Worm (Caenorhabditis elegans) whole organism, L3 larva: ENCODE data around the gene R11G1.1.

ENCODE experiments used
- R02D3.7 ChIP-seq: fragments of 150-350 bp; optimal IDR thresholded peaks from 2 replicates; lab custom pipeline; 2014; ENCODE audit warnings: missing biosample characterization, missing genetic modification characterization
- ZK546.5 ChIP-seq: sonication (generic microtip); optimal IDR thresholded peaks from 2 replicates; lab custom pipeline; 2017; ENCODE audit warnings: missing biosample characterization, missing genetic modification characterization
- aly-2 ChIP-seq: fragments of 150-350 bp; optimal IDR thresholded peaks from 2 replicates; lab custom pipeline; 2014; ENCODE audit warnings: missing biosample characterization, missing genetic modification characterization
- ceh-82 ChIP-seq: fragments of 150-350 bp; optimal IDR thresholded peaks from 2 replicates; lab custom pipeline; 2014; ENCODE audit warnings: missing biosample characterization, missing genetic modification characterization
- ceh-9 ChIP-seq: sonication (generic microtip); optimal IDR thresholded peaks from 2 replicates; lab custom pipeline; 2018; ENCODE audit warnings: missing biosample characterization, missing genetic modification characterization
- daf-12 ChIP-seq: fragments of 150-350 bp; optimal IDR thresholded peaks from 2 replicates; lab custom pipeline; 2014; ENCODE audit warnings: missing biosample characterization, missing genetic modification reagents, missing genetic modification characterization
- egl-5 ChIP-seq: fragments of 150-350 bp; optimal IDR thresholded peaks from 2 replicates; lab custom pipeline; 2017; ENCODE audit warnings: missing biosample characterization, missing genetic modification reagents, missing genetic modification characterization, inconsistent platforms
- elt-1 ChIP-seq: fragments of 150-350 bp; optimal IDR thresholded peaks from 2 replicates; lab custom pipeline; 2014; ENCODE audit warnings: missing biosample characterization, missing genetic modification characterization
- elt-2 ChIP-seq: sonication (generic microtip); optimal IDR thresholded peaks from 2 replicates; lab custom pipeline; 2016; ENCODE audit warnings: missing genetic modification reagents, mild to moderate bottlenecking, missing genetic modification characterization, missing compliant biosample characterization
- elt-3 ChIP-seq, 3 experiments: fragments of 150-350 bp in 1 of 3; sonication (generic microtip) in 2 of 3; optimal IDR thresholded peaks; 2 replicates in 2 of 3; 4 replicates in 1 of 3; lab custom pipeline; 2014 to 2017; ENCODE audit warnings: missing biosample characterization in 3 of 3, missing genetic modification characterization in 3 of 3
- eor-1 ChIP-seq, 2 experiments: fragments of 150-350 bp; optimal IDR thresholded peaks; 2 replicates each; lab custom pipeline; 2014 to 2018; ENCODE audit warnings: missing biosample characterization in 2 of 2, missing genetic modification characterization in 2 of 2
- fkh-10 ChIP-seq: sonication (generic microtip); optimal IDR thresholded peaks from 2 replicates; lab custom pipeline; 2017; ENCODE audit warnings: missing biosample characterization, missing genetic modification reagents, missing genetic modification characterization
- hmg-11 ChIP-seq: sonication (generic microtip); optimal IDR thresholded peaks from 2 replicates; lab custom pipeline; 2016; ENCODE audit warnings: missing genetic modification characterization, missing compliant biosample characterization
- lin-39 ChIP-seq: fragments of 150-350 bp; optimal IDR thresholded peaks from 2 replicates; lab custom pipeline; 2018; ENCODE audit warnings: missing biosample characterization, missing genetic modification reagents, missing genetic modification characterization
- lsy-12 ChIP-seq: sonication (generic microtip); optimal IDR thresholded peaks from 2 replicates; lab custom pipeline; 2016; ENCODE audit warnings: mild to moderate bottlenecking, missing genetic modification characterization, missing compliant biosample characterization
- mdl-1 ChIP-seq: fragments of 150-350 bp; optimal IDR thresholded peaks from 2 replicates; lab custom pipeline; 2014; ENCODE audit warnings: missing biosample characterization, missing genetic modification characterization
- mml-1 ChIP-seq: fragments of 150-350 bp; sonication (generic microtip); optimal IDR thresholded peaks from 3 replicates; lab custom pipeline; 2014; ENCODE audit warnings: missing biosample characterization, missing genetic modification characterization
- nhr-12 ChIP-seq: fragments of 150-350 bp; optimal IDR thresholded peaks from 2 replicates; lab custom pipeline; 2014; ENCODE audit warnings: missing biosample characterization, missing genetic modification characterization
- nhr-23 ChIP-seq: fragments of 150-350 bp; optimal IDR thresholded peaks from 2 replicates; lab custom pipeline; 2014; ENCODE audit warnings: missing biosample characterization, missing genetic modification reagents, missing genetic modification characterization
- nhr-237 ChIP-seq: fragments of 150-350 bp; optimal IDR thresholded peaks from 2 replicates; lab custom pipeline; 2014; ENCODE audit warnings: missing biosample characterization, missing genetic modification characterization
- pha-4 ChIP-seq: fragments of 150-350 bp; optimal IDR thresholded peaks from 2 replicates; lab custom pipeline; 2014; ENCODE audit warnings: missing biosample characterization, missing genetic modification reagents, missing genetic modification characterization
- pqm-1 ChIP-seq: fragments of 150-350 bp; optimal IDR thresholded peaks from 2 replicates; lab custom pipeline; 2017; ENCODE audit warnings: missing biosample characterization, missing genetic modification characterization, inconsistent platforms
- snpc-4 ChIP-seq: fragments of 150-350 bp; optimal IDR thresholded peaks from 2 replicates; lab custom pipeline; 2014; ENCODE audit warnings: missing biosample characterization, missing genetic modification characterization
- tbx-2 ChIP-seq: sonication (generic microtip); optimal IDR thresholded peaks from 2 replicates; lab custom pipeline; 2016; ENCODE audit warnings: mild to moderate bottlenecking, missing genetic modification characterization, missing compliant biosample characterization
- unc-39 ChIP-seq: sonication (generic microtip); optimal IDR thresholded peaks from 4 replicates; lab custom pipeline; 2017; ENCODE audit warnings: missing biosample characterization, missing genetic modification characterization
- unc-62 ChIP-seq: fragments of 150-350 bp; sonication (generic microtip); optimal IDR thresholded peaks from 4 replicates; lab custom pipeline; 2014; ENCODE audit warnings: missing biosample characterization, missing genetic modification reagents, missing genetic modification characterization
- zag-1 ChIP-seq: fragments of 150-350 bp; optimal IDR thresholded peaks from 2 replicates; lab custom pipeline; 2014; ENCODE audit warnings: missing biosample characterization, missing genetic modification characterization
- ztf-11 ChIP-seq: fragments of 150-350 bp; optimal IDR thresholded peaks from 2 replicates; lab custom pipeline; 2014; ENCODE audit warnings: missing biosample characterization, missing genetic modification characterization
- ztf-4 ChIP-seq: fragments of 150-350 bp; optimal IDR thresholded peaks from 2 replicates; lab custom pipeline; 2014; ENCODE audit warnings: missing biosample characterization, missing genetic modification characterization

The R11G1.1 gene

ce11 chrX:3714797-3715196 lies 55.5 kb downstream of the R11G1.1 start, which contains the start of gene C01C4.2:
TSS of gene C01C4.2 (plus strand) at chrX:3715097.
- TF ChIP-seq pqm-1 (tag; lab: Kevin White, UChicago) (no peak), lin-39 (tag; lab: Kevin White, UChicago) (no peak), nhr-237 (tag; lab: Kevin White, UChicago) (no peak), lsy-12 (tag; lab: Kevin White, UChicago) (no peak), ztf-11 (tag; lab: Kevin White, UChicago) (no peak), unc-62 (GFP tag; lab: Kevin White, UChicago) (no peak), elt-2 (tag; lab: Kevin White, UChicago) (no peak), hmg-11 (no peak), pha-4 (tag; lab: Kevin White, UChicago) (no peak), ZK546.5 (tag; lab: Kevin White, UChicago) (no peak), ceh-82 (tag; lab: Kevin White, UChicago) (no peak), tbx-2 (tag; lab: Kevin White, UChicago) (no peak), mml-1 (no peak)
- TF ChIP-seq, all 47 proteins: peak for 0

- TF ChIP-seq pqm-1 (tag; lab: Kevin White, UChicago): no peak
- TF ChIP-seq snpc-4 (tag; lab: Kevin White, UChicago): no peak
- no peak for TF ChIP-seq R02D3.7
- no peak for TF ChIP-seq ztf-11 (tag; lab: Kevin White, UChicago)
- TF ChIP-seq nhr-237 (tag; lab: Kevin White, UChicago): no peak
- TF ChIP-seq aly-2 (tag; lab: Kevin White, UChicago): no peak
- TF ChIP-seq eor-1 (tag; optimal IDR thresholded peaks at IDR 0.05; lab: Kevin White, UChicago): no peak
- no peak for TF ChIP-seq nhr-12 (tag; lab: Kevin White, UChicago)
- no peak for TF ChIP-seq mdl-1 (tag; lab: Kevin White, UChicago)
- no peak for TF ChIP-seq nhr-23
- no peak for TF ChIP-seq daf-12 (tag; lab: Kevin White, UChicago)
- TF ChIP-seq elt-1: no peak
- TF ChIP-seq egl-5 (tag; lab: Kevin White, UChicago): no peak
- no peak for TF ChIP-seq unc-39 (tag; lab: Kevin White, UChicago)
- no peak for TF ChIP-seq ceh-9 (tag; lab: Kevin White, UChicago)
- TF ChIP-seq fkh-10 (GFP tag; lab: Kevin White, UChicago): no peak
- no peak for TF ChIP-seq ztf-4 (tag; lab: Kevin White, UChicago)
- TF ChIP-seq elt-3 (tag; optimal IDR thresholded peaks at IDR 0.05; lab: Kevin White, UChicago): no peak
- no peak for TF ChIP-seq zag-1 (tag; lab: Kevin White, UChicago)
Measured at ce11 chrX:3715835-3716234, 56.5 kb downstream of the R11G1.1 start.
